Worm (Caenorhabditis elegans): ENCODE data around the gene F46F2.5.

- TF ChIP-seq mxl-1 (tag; optimal IDR thresholded peaks at IDR 0.05): no peak
- TF ChIP-seq ztf-6 (GFP tag; IDR thresholded peaks at IDR 0.05): no peak
- no peak for TF ChIP-seq unc-62 (GFP tag; optimal IDR thresholded peaks at IDR 0.05)
- no peak for TF ChIP-seq F23B12.7 (tag; optimal IDR thresholded peaks at IDR 0.05; ENCODE audit: insufficient read depth)
- no peak for TF ChIP-seq nhr-27 (tag; optimal IDR thresholded peaks at IDR 0.05)
- TF ChIP-seq rcor-1 (GFP tag; IDR thresholded peaks at IDR 0.05): no peak
- no peak for TF ChIP-seq rpc-1 (optimal IDR thresholded peaks at IDR 0.05)
- no peak for TF ChIP-seq rpc-1 (tag; optimal IDR thresholded peaks at IDR 0.05)
- no peak for TF ChIP-seq cebp-2 (GFP tag; IDR thresholded peaks at IDR 0.05)
- no peak for TF ChIP-seq egl-18 (GFP tag; IDR thresholded peaks at IDR 0.05)
- no peak for TF ChIP-seq K12H6.12 (tag; optimal IDR thresholded peaks at IDR 0.05)
- TF ChIP-seq dpl-1 (GFP tag; optimal IDR thresholded peaks at IDR 0.05): no peak
- no peak for TF ChIP-seq lag-1 (GFP tag; IDR thresholded peaks at IDR 0.05)
- TF ChIP-seq tbp1 (GFP tag; optimal IDR thresholded peaks at IDR 0.05): no peak
Observed at ce11 chrX:15307677-15308076, 45.2 kb downstream of the F46F2.5 start.

All from whole organism, young adult.